Worm (Caenorhabditis elegans) whole organism, L2 larva: ENCODE results near the gene W04G3.13.

Source experiments
- dmd-4 ChIP-seq: sonication (generic microtip); optimal IDR thresholded peaks from 2 replicates; lab custom pipeline; 2017; ENCODE audit warnings: missing biosample characterization, missing genetic modification characterization
- egl-27 ChIP-seq: sonication (generic microtip); optimal IDR thresholded peaks from 3 replicates; lab custom pipeline; 2017; ENCODE audit warnings: missing biosample characterization, missing genetic modification reagents, missing genetic modification characterization
- elt-3 ChIP-seq: sonication (generic microtip); optimal IDR thresholded peaks from 2 replicates; lab custom pipeline; 2017; ENCODE audit warnings: missing biosample characterization, missing genetic modification characterization
- fos-1 ChIP-seq: fragments of 150-350 bp; optimal IDR thresholded peaks from 2 replicates; lab custom pipeline; 2014; ENCODE audit warnings: missing biosample characterization, missing genetic modification characterization
- gmeb-1 ChIP-seq: fragments of 150-350 bp; optimal IDR thresholded peaks from 2 replicates; lab custom pipeline; 2014; ENCODE audit warnings: missing biosample characterization, missing genetic modification characterization
- lin-13 ChIP-seq: fragments of 150-350 bp; optimal IDR thresholded peaks from 2 replicates; lab custom pipeline; 2014; ENCODE audit warnings: missing biosample characterization, missing genetic modification reagents, missing genetic modification characterization
- lin-39 ChIP-seq: fragments of 150-350 bp; optimal IDR thresholded peaks from 2 replicates; lab custom pipeline; 2014; ENCODE audit warnings: missing biosample characterization, missing genetic modification reagents, missing genetic modification characterization
- nhr-11 ChIP-seq: fragments of 150-350 bp; optimal IDR thresholded peaks from 2 replicates; lab custom pipeline; 2014; ENCODE audit warnings: missing biosample characterization, missing genetic modification characterization
- nhr-12 ChIP-seq: fragments of 150-350 bp; optimal IDR thresholded peaks from 2 replicates; lab custom pipeline; 2014; ENCODE audit warnings: missing biosample characterization, missing genetic modification characterization
- nhr-237 ChIP-seq: fragments of 150-350 bp; optimal IDR thresholded peaks from 2 replicates; lab custom pipeline; 2014; ENCODE audit warnings: missing biosample characterization, missing genetic modification characterization
- nhr-25 ChIP-seq: fragments of 150-350 bp; sonication (generic microtip); optimal IDR thresholded peaks from 3 replicates; lab custom pipeline; 2014; ENCODE audit warnings: missing biosample characterization, missing genetic modification characterization
- nhr-77 ChIP-seq: fragments of 150-350 bp; optimal IDR thresholded peaks from 2 replicates; lab custom pipeline; 2014; ENCODE audit warnings: missing biosample characterization, missing genetic modification characterization
- snpc-4 ChIP-seq: fragments of 150-350 bp; optimal IDR thresholded peaks from 2 replicates; lab custom pipeline; 2014; ENCODE audit warnings: missing biosample characterization, missing genetic modification characterization
- ztf-4 ChIP-seq: fragments of 150-350 bp; optimal IDR thresholded peaks from 2 replicates; lab custom pipeline; 2014; ENCODE audit warnings: missing biosample characterization, missing genetic modification characterization

DNA sequence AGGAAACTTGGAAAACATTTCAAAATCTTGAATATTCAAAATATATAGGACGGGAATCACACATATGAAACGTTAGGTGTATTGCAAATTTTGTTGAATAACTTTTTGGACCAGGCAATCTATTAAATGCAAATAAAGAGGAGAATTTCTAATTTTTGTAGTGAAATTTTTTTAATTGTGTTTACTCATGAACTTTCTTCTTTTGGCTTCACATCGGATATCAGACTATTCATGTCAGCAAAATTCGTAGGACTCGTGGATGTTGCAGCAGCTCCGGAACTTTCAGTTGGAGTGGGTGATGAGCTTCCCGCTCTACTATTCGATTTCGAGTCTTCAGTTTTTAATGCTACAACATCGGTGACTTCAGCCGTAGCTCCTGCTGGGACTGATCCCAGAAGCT is 42.8 kb upstream of the W04G3.13 start:
- TF ChIP-seq egl-27 (no peak), lin-39 (tag; lab: Kevin White, UChicago) (no peak), nhr-12 (tag; lab: Kevin White, UChicago) (no peak), lin-13 (no peak), nhr-237 (tag; lab: Kevin White, UChicago) (no peak), elt-3 (tag; lab: Kevin White, UChicago) (no peak), fos-1 (no peak), snpc-4 (no peak), nhr-11 (tag; lab: Kevin White, UChicago) (no peak), dmd-4 (tag; lab: Kevin White, UChicago) (no peak), ztf-4 (no peak), nhr-25 (tag; lab: Kevin White, UChicago) (no peak), gmeb-1 (tag; lab: Kevin White, UChicago) (no peak), nhr-77 (tag; lab: Kevin White, UChicago) (no peak)
